Worm (Caenorhabditis elegans): ENCODE results near the gene F48G7.7.

DNA sequence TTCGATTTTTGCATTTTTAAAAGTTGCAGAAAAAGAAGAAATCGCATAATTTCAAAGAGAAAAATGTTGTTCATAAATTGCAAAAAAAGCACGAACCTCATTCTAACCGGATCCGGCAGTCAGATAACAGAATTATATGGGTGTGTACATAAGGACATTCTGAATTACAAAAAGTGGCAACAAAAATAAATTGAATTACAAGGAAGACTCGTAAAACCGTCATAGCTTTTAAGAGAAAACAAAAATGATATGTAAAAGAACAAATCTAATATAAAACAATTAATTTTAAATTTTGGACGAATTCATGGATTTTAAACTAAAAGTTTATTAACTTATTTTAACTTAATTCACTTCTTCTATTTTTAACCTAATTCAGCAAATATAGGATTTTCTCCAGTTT lies 34.0 kb upstream of the F48G7.7 start, which contains the start of gene F31F4.17:
- TF ChIP-seq unc-62 (GFP tag; optimal IDR thresholded peaks at IDR 0.05) (no peak), elt-1 (tag; optimal IDR thresholded peaks at IDR 0.05; ENCODE audit: borderline replicate concordance, insufficient read depth) (no peak), lin-13 (tag; optimal IDR thresholded peaks at IDR 0.05) (no peak), unc-39 (tag; optimal IDR thresholded peaks at IDR 0.05) (no peak), ceh-43 (GFP tag; optimal IDR thresholded peaks at IDR 0.05) (no peak), sptf-1 (tag; optimal IDR thresholded peaks at IDR 0.05) (no peak), blmp-1 (tag; optimal IDR thresholded peaks at IDR 0.05) (no peak), nhr-76 (tag; optimal IDR thresholded peaks at IDR 0.05) (no peak), ham-2 (GFP tag; optimal IDR thresholded peaks at IDR 0.05) (no peak), nhr-237 (tag; optimal IDR thresholded peaks at IDR 0.05) (no peak), pha-4 (tag; optimal IDR thresholded peaks at IDR 0.05) (no peak), snpc-4 (tag; optimal IDR thresholded peaks at IDR 0.05) (no peak), nhr-12 (tag; optimal IDR thresholded peaks at IDR 0.05) (no peak)

Measured in whole organism, mixed stage, embryonic.